In genomic region chr2L:9512401-9513198, dm6 we compare ENCODE assay signal across 1 fruit fly cellular context.
A peak's percentile ranks its signal among the peaks of the same experiment; 100 is the strongest.
TF ChIP-seq lines count a peak whose summit lies in the region.

No protein-coding gene starts in this region.

TF ChIP-seq in whole organism, embryonic, 481 proteins besides CTCF, POLR2A, EP300 and RAD21 (continued from another document):
- no peak for TF ChIP-seq wek (GFP tag; optimal IDR thresholded peaks at IDR 0.05; lab: Kevin White, UChicago)
- TF ChIP-seq CG14667 (GFP tag; IDR thresholded peaks at IDR 0.05; lab: Robert Waterston, UW) = no peak
- no peak for TF ChIP-seq Awh (GFP tag; IDR thresholded peaks at IDR 0.05; lab: Robert Waterston, UW)
- no peak for TF ChIP-seq CG9215 (GFP tag; IDR thresholded peaks at IDR 0.05; lab: Robert Waterston, UW)
- no peak for TF ChIP-seq salm (tag; optimal IDR thresholded peaks at IDR 0.05; lab: Kevin White, UChicago)
- no peak for TF ChIP-seq CG31388 (GFP tag; optimal IDR thresholded peaks at IDR 0.05; lab: Kevin White, UChicago)
- no peak for TF ChIP-seq kah (GFP tag; optimal IDR thresholded peaks at IDR 0.05; lab: Kevin White, UChicago)
- TF ChIP-seq Six4 (GFP tag; optimal IDR thresholded peaks at IDR 0.05; lab: Kevin White, UChicago) = no peak
- peak; percentile 86 for TF ChIP-seq Ets65A (GFP tag; lab: Kevin White, UChicago)
- TF ChIP-seq CG14014 (GFP tag; IDR thresholded peaks at IDR 0.05; lab: Robert Waterston, UW) = no peak
- TF ChIP-seq sc (optimal IDR thresholded peaks at IDR 0.05; lab: Kevin White, UChicago) = no peak
- TF ChIP-seq sc (GFP tag; optimal IDR thresholded peaks at IDR 0.05; lab: Kevin White, UChicago) = no peak
- no peak for TF ChIP-seq ab (GFP tag; optimal IDR thresholded peaks at IDR 0.05; lab: Kevin White, UChicago)
- no peak for TF ChIP-seq vnd (GFP tag; IDR thresholded peaks at IDR 0.05; lab: Robert Waterston, UW; ENCODE audit: partially characterized antibody)
- no peak for TF ChIP-seq CG18262 (tag; optimal IDR thresholded peaks at IDR 0.05; lab: Kevin White, UChicago)
- TF ChIP-seq ci (GFP tag; IDR thresholded peaks at IDR 0.05; lab: Robert Waterston, UW) = 0 out of 3 replicates have a peak, but pooled peaks have one; percentile 43
- no peak for TF ChIP-seq esg (GFP tag; conservative IDR thresholded peaks at IDR 0.05; lab: Robert Waterston, UW)
- no peak for TF ChIP-seq CG16813 (GFP tag; IDR thresholded peaks at IDR 0.05; lab: Robert Waterston, UW; ENCODE audit: partially characterized antibody)
- no peak for TF ChIP-seq sd (tag; optimal IDR thresholded peaks at IDR 0.05; lab: Kevin White, UChicago)
- no peak for TF ChIP-seq ken (GFP tag; IDR thresholded peaks at IDR 0.05; lab: Robert Waterston, UW)
- 0 out of 2 replicates have a peak, but pooled peaks have one; percentile 13 for TF ChIP-seq CG5953 (GFP tag; IDR thresholded peaks at IDR 0.05; lab: Robert Waterston, UW)
- TF ChIP-seq stwl (tag; optimal IDR thresholded peaks at IDR 0.05; lab: Kevin White, UChicago) = peak; percentile 13
- TF ChIP-seq CG4360 (GFP tag; IDR thresholded peaks at IDR 0.05; lab: Robert Waterston, UW) = 0 out of 2 replicates have a peak, but pooled peaks have one; percentile 13
- no peak for TF ChIP-seq Pdp1 (GFP tag; optimal IDR thresholded peaks at IDR 0.05; lab: Kevin White, UChicago)
- TF ChIP-seq cato (GFP tag; optimal IDR thresholded peaks at IDR 0.05; lab: Kevin White, UChicago; ENCODE audit: borderline replicate concordance) = no peak
- peak; percentile 67 for TF ChIP-seq CG8290 (GFP tag; optimal IDR thresholded peaks at IDR 0.05; lab: Kevin White, UChicago)
- no peak for TF ChIP-seq CG8290 (tag; optimal IDR thresholded peaks at IDR 0.05; lab: Kevin White, UChicago)
- no peak for TF ChIP-seq CG33213 (GFP tag; optimal IDR thresholded peaks at IDR 0.05; lab: Kevin White, UChicago)
- TF ChIP-seq odd (GFP tag; optimal IDR thresholded peaks at IDR 0.05; lab: Kevin White, UChicago) = no peak
- no peak for TF ChIP-seq sna (GFP tag; IDR thresholded peaks at IDR 0.05; lab: Robert Waterston, UW; ENCODE audit: partially characterized antibody)
- no peak for TF ChIP-seq crol (GFP tag; IDR thresholded peaks at IDR 0.05; lab: Robert Waterston, UW)
- no peak for TF ChIP-seq ranshi (GFP tag; IDR thresholded peaks at IDR 0.05; lab: Robert Waterston, UW)
- TF ChIP-seq CG7556 (GFP tag; optimal IDR thresholded peaks at IDR 0.05; lab: Kevin White, UChicago) = no peak
- peak; percentile 33; the same call in 1 of the 3 replicates for TF ChIP-seq CG6791 (GFP tag; IDR thresholded peaks at IDR 0.05; lab: Robert Waterston, UW; ENCODE audit: partially characterized antibody)
- TF ChIP-seq chn (GFP tag; optimal IDR thresholded peaks at IDR 0.05; lab: Kevin White, UChicago) = no peak
- TF ChIP-seq repo (GFP tag; optimal IDR thresholded peaks at IDR 0.05; lab: Kevin White, UChicago) = no peak
- no peak for TF ChIP-seq CG2129 (GFP tag; IDR thresholded peaks at IDR 0.05; lab: Robert Waterston, UW; ENCODE audit: partially characterized antibody)
- no peak for TF ChIP-seq CG2199 (GFP tag; IDR thresholded peaks at IDR 0.05; lab: Robert Waterston, UW)
- TF ChIP-seq Asciz (GFP tag; optimal IDR thresholded peaks at IDR 0.05; lab: Kevin White, UChicago) = no peak
- no peak for TF ChIP-seq CG6654 (GFP tag; optimal IDR thresholded peaks at IDR 0.05; lab: Kevin White, UChicago)
- no peak for TF ChIP-seq CG30020 (tag; optimal IDR thresholded peaks at IDR 0.05; lab: Kevin White, UChicago)
- peak; percentile 70 for TF ChIP-seq Blimp-1 (GFP tag; optimal IDR thresholded peaks at IDR 0.05; lab: Kevin White, UChicago)
- no peak for TF ChIP-seq sr (GFP tag; IDR thresholded peaks at IDR 0.05; lab: Robert Waterston, UW)
- TF ChIP-seq stc (GFP tag; IDR thresholded peaks at IDR 0.05; lab: Robert Waterston, UW) = no peak
- TF ChIP-seq Med (GFP tag; lab: Kevin White, UChicago) = peak; percentile 46
- no peak for TF ChIP-seq D (optimal IDR thresholded peaks at IDR 0.05; lab: Kevin White, UChicago)
- no peak for TF ChIP-seq D (GFP tag; optimal IDR thresholded peaks at IDR 0.05; lab: Kevin White, UChicago)
- TF ChIP-seq CG15269 (tag; optimal IDR thresholded peaks at IDR 0.05; lab: Kevin White, UChicago) = no peak
- no peak for TF ChIP-seq lab (GFP tag; optimal IDR thresholded peaks at IDR 0.05; lab: Kevin White, UChicago)
- TF ChIP-seq CG11723 (GFP tag; optimal IDR thresholded peaks at IDR 0.05; lab: Kevin White, UChicago) = no peak
- TF ChIP-seq trh (GFP tag; optimal IDR thresholded peaks at IDR 0.05; lab: Kevin White, UChicago) = no peak
- TF ChIP-seq CG8765 (GFP tag; IDR thresholded peaks at IDR 0.05; lab: Robert Waterston, UW) = no peak
